Fruit fly (Drosophila melanogaster) whole organism, adult: ENCODE measurements around the gene Gen.
A peak's percentile ranks its signal among the peaks of the same experiment; 100 is the strongest.

ENCODE experiments used
- CG11617 ChIP-seq: fragments of 200-800 bp; sonication (Bioruptor generic); optimal IDR thresholded peaks from 2 replicates; lab custom pipeline; 2017; ENCODE audit warnings: mild to moderate bottlenecking, missing biosample characterization, missing genetic modification reagents, missing genetic modification characterization
- CG12768 ChIP-seq: fragments of 200-800 bp; sonication (Bioruptor generic); optimal IDR thresholded peaks from 2 replicates; lab custom pipeline; 2017; ENCODE audit warnings: missing biosample characterization, missing genetic modification characterization, mild to moderate bottlenecking, moderate library complexity, missing genetic modification reagents
- CG14711 ChIP-seq: fragments of 200-800 bp; sonication (Bioruptor generic); optimal IDR thresholded peaks from 2 replicates; lab custom pipeline; 2018; ENCODE audit warnings: missing biosample characterization, mild to moderate bottlenecking, missing genetic modification characterization, moderate library complexity
- CG33017 ChIP-seq: fragments of 200-800 bp; sonication (Bioruptor generic); optimal IDR thresholded peaks from 2 replicates; lab custom pipeline; 2018; ENCODE audit warnings: missing biosample characterization, mild to moderate bottlenecking, missing genetic modification characterization, moderate library complexity
- CG5204 ChIP-seq: fragments of 200-800 bp; sonication (Bioruptor generic); optimal IDR thresholded peaks from 2 replicates; lab custom pipeline; 2016; ENCODE audit warnings: missing biosample characterization, missing genetic modification characterization
- CG7045 ChIP-seq: fragments of 200-800 bp; sonication (Bioruptor generic); optimal IDR thresholded peaks from 2 replicates; lab custom pipeline; 2017; ENCODE audit warnings: missing biosample characterization, mild to moderate bottlenecking, missing genetic modification characterization
- Crg-1 ChIP-seq: fragments of 200-800 bp; sonication (Bioruptor generic); optimal IDR thresholded peaks from 2 replicates; lab custom pipeline; 2016; ENCODE audit warnings: missing biosample characterization, missing genetic modification characterization
- Hr96 ChIP-seq: fragments of 200-800 bp; sonication (Bioruptor generic); optimal IDR thresholded peaks from 2 replicates; lab custom pipeline; 2016; ENCODE audit warnings: missing biosample characterization, missing genetic modification characterization
- Mnt ChIP-seq: fragments of 200-800 bp; sonication (Bioruptor generic); optimal IDR thresholded peaks from 2 replicates; lab custom pipeline; 2016; ENCODE audit warnings: missing biosample characterization, mild to moderate bottlenecking, missing genetic modification characterization
- cnc ChIP-seq, 2 experiments: fragments of >200 bp; optimal IDR thresholded peaks; 2 replicates each; lab custom pipeline; 2017
- kay ChIP-seq: fragments of 200-800 bp; sonication (Bioruptor generic); peaks from one replicate; lab custom pipeline; 2016; ENCODE audit warnings: missing biosample characterization, missing genetic modification characterization, borderline replicate concordance
- ovo ChIP-seq: fragments of 200-800 bp; sonication (Bioruptor generic); optimal IDR thresholded peaks from 2 replicates; lab custom pipeline; 2016; ENCODE audit warnings: missing biosample characterization, missing genetic modification characterization
- pad ChIP-seq: fragments of 200-800 bp; sonication (Bioruptor generic); optimal IDR thresholded peaks from 3 replicates; lab custom pipeline; 2017; ENCODE audit warnings: missing biosample characterization, missing genetic modification characterization, mild to moderate bottlenecking, moderate library complexity, missing genetic modification reagents
- tj ChIP-seq: fragments of 200-800 bp; sonication (Bioruptor generic); optimal IDR thresholded peaks from 3 replicates; lab custom pipeline; 2017; ENCODE audit warnings: missing biosample characterization, mild to moderate bottlenecking, missing genetic modification characterization, moderate library complexity

dm6 chr3L:5184502-5184859 is 32.3 kb upstream of the Gen start:
- TF ChIP-seq Crg-1 (GFP tag; lab: Kevin White, UChicago) (no peak), CG14711 (no peak), cnc (optimal IDR thresholded peaks at IDR 0.05; lab: Kevin White, UChicago) (no peak), kay (GFP tag; lab: Kevin White, UChicago) (peak; percentile 51), Hr96 (GFP tag; lab: Kevin White, UChicago) (no peak), CG7045 (GFP tag; lab: Kevin White, UChicago) (no peak), pad (no peak), CG12768 (no peak), ovo (GFP tag; lab: Kevin White, UChicago) (peak; percentile 53), CG5204 (GFP tag; lab: Kevin White, UChicago) (no peak), CG33017 (tag; lab: Kevin White, UChicago) (no peak), Mnt (GFP tag; lab: Kevin White, UChicago) (no peak), tj (no peak), CG11617 (GFP tag; lab: Kevin White, UChicago) (no peak)
